Fruit fly (Drosophila melanogaster) whole organism, prepupa: ENCODE data around the gene spz.

Experiments
- Blimp-1 ChIP-seq: fragments of 200-800 bp; sonication (Bioruptor generic); optimal IDR thresholded peaks from 3 replicates; lab custom pipeline; 2017; ENCODE audit warnings: missing biosample characterization, missing genetic modification characterization, mild to moderate bottlenecking, moderate library complexity, missing genetic modification reagents
- CG10669 ChIP-seq: fragments of 200-800 bp; sonication (Bioruptor generic); optimal IDR thresholded peaks from 3 replicates; lab custom pipeline; 2018; ENCODE audit warnings: missing biosample characterization, mild to moderate bottlenecking, missing genetic modification characterization, moderate library complexity
- CG15336 ChIP-seq: fragments of 200-800 bp; sonication (Bioruptor generic); IDR thresholded peaks from 2 replicates; pipeline ENCODE4 v1.3.6; 2022; ENCODE audit warnings: missing biosample characterization, missing genetic modification characterization
- CG3032 ChIP-seq: fragments of 200-800 bp; optimal IDR thresholded peaks from 2 replicates; lab custom pipeline; 2019; ENCODE audit warnings: missing biosample characterization, mild to moderate bottlenecking, missing genetic modification characterization, moderate library complexity
- CG32006 ChIP-seq: fragments of 200-800 bp; sonication (Bioruptor generic); optimal IDR thresholded peaks from 3 replicates; lab custom pipeline; 2017; ENCODE audit warnings: missing biosample characterization, mild to moderate bottlenecking, missing genetic modification characterization
- CG34406 ChIP-seq: fragments of 200-800 bp; sonication (Bioruptor generic); optimal IDR thresholded peaks from 3 replicates; lab custom pipeline; 2016; ENCODE audit warnings: missing biosample characterization, missing genetic modification characterization
- CG3919 ChIP-seq: fragments of 200-800 bp; sonication (Bioruptor generic); optimal IDR thresholded peaks from 3 replicates; lab custom pipeline; 2016; ENCODE audit warnings: missing biosample characterization, missing genetic modification characterization
- CG4318 ChIP-seq: fragments of 200-800 bp; sonication (Bioruptor generic); optimal IDR thresholded peaks from 3 replicates; lab custom pipeline; 2017; ENCODE audit warnings: missing biosample characterization, mild to moderate bottlenecking, missing genetic modification characterization
- CG6163 ChIP-seq: fragments of 200-800 bp; sonication (Bioruptor generic); IDR thresholded peaks from 3 replicates; pipeline ENCODE4 v1.3.6; 2022; ENCODE audit warnings: missing biosample characterization, missing genetic modification characterization
- CG6276 ChIP-seq: fragments of 200-800 bp; sonication (Bioruptor generic); optimal IDR thresholded peaks from 2 replicates; lab custom pipeline; 2017; ENCODE audit warnings: missing biosample characterization, mild to moderate bottlenecking, missing genetic modification characterization
- CG6792 ChIP-seq: fragments of 200-800 bp; sonication (Bioruptor generic); optimal IDR thresholded peaks from 3 replicates; lab custom pipeline; 2016; ENCODE audit warnings: missing biosample characterization, missing genetic modification characterization
- CG6808 ChIP-seq: fragments of 200-800 bp; sonication (Bioruptor generic); optimal IDR thresholded peaks from 3 replicates; lab custom pipeline; 2017; ENCODE audit warnings: missing biosample characterization, missing genetic modification characterization, mild to moderate bottlenecking, moderate library complexity, missing genetic modification reagents
- CG6854 ChIP-seq: fragments of 200-800 bp; sonication (Bioruptor generic); optimal IDR thresholded peaks from 2 replicates; lab custom pipeline; 2017; ENCODE audit warnings: missing biosample characterization, mild to moderate bottlenecking, missing genetic modification characterization
- CG8119 ChIP-seq: fragments of 200-800 bp; sonication (Bioruptor generic); IDR thresholded peaks from 3 replicates; pipeline ENCODE4 v1.3.6; 2022; ENCODE audit warnings: missing biosample characterization, missing genetic modification characterization
- CG8632 ChIP-seq: fragments of 200-800 bp; sonication (Bioruptor generic); optimal IDR thresholded peaks from 3 replicates; lab custom pipeline; 2016; ENCODE audit warnings: missing biosample characterization, missing genetic modification characterization
- Eip75B ChIP-seq: fragments of 200-800 bp; sonication (Bioruptor generic); optimal IDR thresholded peaks from 3 replicates; lab custom pipeline; 2016; ENCODE audit warnings: missing biosample characterization, missing genetic modification characterization
- Eip78C ChIP-seq: fragments of 200-800 bp; sonication (Bioruptor generic); peaks from one replicate; lab custom pipeline; 2016; ENCODE audit warnings: missing biosample characterization, missing genetic modification characterization
- Ets96B ChIP-seq: fragments of 200-800 bp; optimal IDR thresholded peaks from 2 replicates; lab custom pipeline; 2019; ENCODE audit warnings: missing biosample characterization, mild to moderate bottlenecking, missing genetic modification characterization, moderate library complexity
- Gug ChIP-seq: fragments of 200-800 bp; sonication (Bioruptor generic); IDR thresholded peaks from 2 replicates; pipeline ENCODE4 v1.3.6; 2022; ENCODE audit warnings: missing biosample characterization, missing genetic modification characterization
- Hr38 ChIP-seq: sonication (Bioruptor generic); optimal IDR thresholded peaks from 2 replicates; lab custom pipeline; 2016; ENCODE audit warnings: missing biosample characterization, missing genetic modification characterization
- Hr39 ChIP-seq: fragments of 200-800 bp; sonication (Bioruptor generic); optimal IDR thresholded peaks from 2 replicates; lab custom pipeline; 2016; ENCODE audit warnings: missing biosample characterization, missing genetic modification characterization
- Hr4 ChIP-seq: fragments of 200-800 bp; sonication (Bioruptor generic); optimal IDR thresholded peaks from 3 replicates; lab custom pipeline; 2016; ENCODE audit warnings: missing biosample characterization, missing genetic modification characterization
- Met ChIP-seq: fragments of 200-800 bp; sonication (Bioruptor generic); optimal IDR thresholded peaks from 3 replicates; lab custom pipeline; 2016; ENCODE audit warnings: missing biosample characterization, missing genetic modification characterization
- OdsH ChIP-seq: fragments of 200-800 bp; sonication (Bioruptor generic); optimal IDR thresholded peaks from 3 replicates; lab custom pipeline; 2016; ENCODE audit warnings: missing biosample characterization, missing genetic modification characterization
- Smox ChIP-seq: fragments of 200-800 bp; sonication (Bioruptor generic); optimal IDR thresholded peaks from 3 replicates; lab custom pipeline; 2016; ENCODE audit warnings: missing biosample characterization, missing genetic modification characterization
- Sox102F ChIP-seq: fragments of 200-800 bp; sonication (Bioruptor generic); optimal IDR thresholded peaks from 2 replicates; lab custom pipeline; 2016; ENCODE audit warnings: missing biosample characterization, mild to moderate bottlenecking, missing genetic modification characterization
- acj6 ChIP-seq: fragments of 200-800 bp; sonication (Bioruptor generic); optimal IDR thresholded peaks from 3 replicates; lab custom pipeline; 2016; ENCODE audit warnings: missing biosample characterization, missing genetic modification characterization
- cyc ChIP-seq: fragments of 200-800 bp; sonication (Bioruptor generic); optimal IDR thresholded peaks from 3 replicates; lab custom pipeline; 2016; ENCODE audit warnings: missing biosample characterization, missing genetic modification characterization
- dac ChIP-seq: fragments of 200-800 bp; sonication (Bioruptor generic); optimal IDR thresholded peaks from 2 replicates; lab custom pipeline; 2017; ENCODE audit warnings: missing biosample characterization, mild to moderate bottlenecking, missing genetic modification characterization
- dsx ChIP-seq: fragments of 200-800 bp; optimal IDR thresholded peaks from 3 replicates; lab custom pipeline; 2019; ENCODE audit warnings: missing biosample characterization, mild to moderate bottlenecking, missing genetic modification characterization, moderate library complexity; ENCODE audit not compliant: poor library complexity, severe bottlenecking
- eg ChIP-seq: fragments of 200-800 bp; sonication (Bioruptor generic); IDR thresholded peaks from 3 replicates; pipeline ENCODE4 v1.3.6; 2022; ENCODE audit warnings: missing biosample characterization, missing genetic modification characterization
- esn ChIP-seq: fragments of 200-800 bp; sonication (Bioruptor generic); optimal IDR thresholded peaks from 2 replicates; lab custom pipeline; 2016; ENCODE audit warnings: missing biosample characterization, mild to moderate bottlenecking, missing genetic modification characterization, moderate library complexity
- net ChIP-seq: fragments of 200-800 bp; sonication (Bioruptor generic); optimal IDR thresholded peaks from 3 replicates; lab custom pipeline; 2016; ENCODE audit warnings: missing biosample characterization, missing genetic modification characterization
- pdm3 ChIP-seq: fragments of 200-800 bp; sonication (Bioruptor generic); optimal IDR thresholded peaks from 3 replicates; lab custom pipeline; 2016; ENCODE audit warnings: missing biosample characterization, missing genetic modification characterization
- spab ChIP-seq: fragments of 200-800 bp; sonication (Bioruptor generic); optimal IDR thresholded peaks from 2 replicates; lab custom pipeline; 2017; ENCODE audit warnings: missing biosample characterization, mild to moderate bottlenecking, missing genetic modification characterization, missing genetic modification reagents

Gene spz

DNA sequence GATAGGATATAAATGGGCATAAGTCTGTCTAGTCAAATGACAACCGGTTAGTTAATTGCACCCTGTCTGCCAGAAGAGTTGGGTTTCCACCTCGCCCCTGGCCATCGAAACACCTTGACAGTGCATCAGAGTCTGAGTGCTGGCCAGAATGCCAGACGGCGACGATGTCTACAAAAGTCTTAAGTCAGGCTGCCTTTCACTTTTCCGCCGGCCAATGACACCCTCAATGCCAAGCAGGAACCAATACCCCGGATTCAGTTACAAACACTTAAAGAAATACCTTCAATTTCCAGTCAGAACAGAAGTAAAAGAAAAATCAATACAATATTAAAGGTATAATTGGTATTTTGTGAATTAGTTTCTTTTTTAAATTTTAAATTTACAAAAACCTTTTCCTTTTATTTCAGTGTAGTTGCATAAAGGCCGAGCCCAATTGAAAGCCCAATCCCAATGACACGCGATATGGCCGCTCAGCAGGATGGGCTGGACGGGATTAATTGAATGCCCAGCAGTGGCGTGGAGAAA is 14.7 kb upstream of the spz start (continued):
- TF ChIP-seq spab (peak; percentile 45), CG6792 (peak; percentile 16), Ets96B (peak; percentile 64), dsx (peak; percentile 66), dac (GFP tag; lab: Kevin White, UChicago) (no peak), CG8119 (GFP tag; lab: Robert Waterston, UW) (no peak), CG3032 (tag; lab: Kevin White, UChicago) (peak; percentile 51), CG6808 (peak; percentile 63), acj6 (GFP tag; lab: Kevin White, UChicago) (no peak), CG6854 (GFP tag; lab: Kevin White, UChicago) (no peak), CG8632 (GFP tag; lab: Kevin White, UChicago) (no peak), OdsH (no peak)

DNA sequence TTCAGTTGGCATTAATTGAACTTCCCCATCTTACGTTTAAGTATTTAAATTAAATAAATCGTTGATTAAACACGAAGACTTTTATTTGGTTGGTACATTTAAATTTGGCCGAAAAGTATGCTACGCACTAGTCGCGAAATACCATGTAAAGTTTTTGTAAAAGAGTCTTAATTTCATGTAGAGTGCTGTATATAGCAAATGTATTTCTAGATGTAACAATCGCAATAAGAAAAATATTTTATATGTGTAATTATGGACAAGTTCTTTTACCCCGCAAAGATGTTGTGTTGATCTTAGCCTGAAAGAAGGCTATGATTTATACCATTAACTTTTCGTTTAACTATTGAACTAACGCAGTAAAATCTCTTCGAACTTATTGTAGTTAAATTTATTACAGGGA is 12.9 kb upstream of the spz start:
- TF ChIP-seq CG10669 (GFP tag; lab: Kevin White, UChicago) (no peak), Eip78C (GFP tag; lab: Kevin White, UChicago) (peak; percentile 52)

DNA sequence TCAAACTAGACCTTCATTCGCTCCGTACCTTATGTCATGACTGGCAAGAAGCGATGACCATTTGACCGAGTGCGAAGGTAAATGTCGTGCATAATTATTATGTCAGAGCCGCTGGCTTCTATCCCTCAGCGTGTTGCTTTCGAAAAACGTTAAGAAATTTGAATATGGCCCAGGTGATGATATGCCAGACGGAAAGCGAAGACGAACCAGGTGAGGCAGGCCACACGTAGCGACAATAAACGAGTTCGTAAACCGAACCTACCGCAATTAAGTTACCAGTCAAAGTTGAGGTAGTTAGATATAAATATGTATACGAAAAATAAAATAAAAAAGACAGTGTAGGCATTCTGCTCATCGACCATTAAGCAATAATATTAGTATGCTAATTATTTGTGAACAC is 6.7 kb upstream of the spz start:
- TF ChIP-seq Sox102F (GFP tag; lab: Kevin White, UChicago), result no peak
- no peak for TF ChIP-seq Hr39 (GFP tag; lab: Kevin White, UChicago)
- no peak for TF ChIP-seq net
- TF ChIP-seq CG6792, result no peak
- no peak for TF ChIP-seq spab
- no peak for TF ChIP-seq OdsH
- no peak for TF ChIP-seq CG34406 (GFP tag; lab: Kevin White, UChicago)
- TF ChIP-seq CG6276 (GFP tag; lab: Kevin White, UChicago), result no peak
- no peak for TF ChIP-seq CG4318
- TF ChIP-seq Hr38 (GFP tag; lab: Kevin White, UChicago), result no peak
- TF ChIP-seq acj6 (GFP tag; lab: Kevin White, UChicago), result no peak

DNA sequence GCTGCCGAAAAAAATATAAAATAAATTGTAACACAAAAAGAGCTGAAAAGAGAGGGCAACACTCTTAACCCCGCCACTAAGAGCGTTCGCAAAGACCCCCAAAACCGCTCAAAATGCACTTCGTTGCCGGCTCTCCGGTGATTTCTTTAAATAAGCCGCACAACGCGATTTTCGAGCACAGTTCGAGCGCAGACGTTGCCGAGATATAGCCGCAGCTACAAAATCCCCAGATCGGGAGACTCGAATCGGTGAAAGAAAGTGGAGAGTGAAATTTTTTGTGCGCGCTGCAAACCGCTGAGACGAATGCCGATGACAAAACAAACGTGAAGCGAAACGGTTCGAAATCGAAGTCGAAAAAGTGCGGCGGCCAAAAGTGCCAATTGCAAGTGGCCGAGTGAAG is 5.8 kb upstream of the spz start, which contains the start of gene CG14257:
TSS of gene CG14257 (plus strand) at position 177 of the 400 bp plus-strand sequence.
- peak; percentile 29; the same call in 1 of the 3 replicates for TF ChIP-seq eg (GFP tag; lab: Robert Waterston, UW)
- TF ChIP-seq CG6163 (GFP tag; lab: Robert Waterston, UW), result no peak
- TF ChIP-seq CG32006, result no peak
- TF ChIP-seq CG3919 (GFP tag; lab: Kevin White, UChicago), result peak; percentile 4
- TF ChIP-seq spab, result no peak
- TF ChIP-seq Smox (GFP tag; lab: Kevin White, UChicago), result no peak
- no peak for TF ChIP-seq cyc (GFP tag; lab: Kevin White, UChicago)
- TF ChIP-seq Met (GFP tag; lab: Kevin White, UChicago), result peak; percentile 10
- TF ChIP-seq Eip75B, result no peak
- TF ChIP-seq CG10669 (GFP tag; lab: Kevin White, UChicago), result no peak
- TF ChIP-seq dac (GFP tag; lab: Kevin White, UChicago), result no peak
- TF ChIP-seq Blimp-1, result peak; percentile 84
- peak; percentile 34; the same call in 1 of the 2 replicates for TF ChIP-seq CG15336 (GFP tag; lab: Robert Waterston, UW)
- no peak for TF ChIP-seq CG8119 (GFP tag; lab: Robert Waterston, UW)
- peak; percentile 29 for TF ChIP-seq Sox102F (GFP tag; lab: Kevin White, UChicago)
- TF ChIP-seq Hr4 (GFP tag; lab: Kevin White, UChicago), result no peak
- TF ChIP-seq esn (GFP tag; lab: Kevin White, UChicago), result no peak
- TF ChIP-seq Hr39 (GFP tag; lab: Kevin White, UChicago), result no peak
- no peak for TF ChIP-seq pdm3 (GFP tag; lab: Kevin White, UChicago)
- TF ChIP-seq Gug (GFP tag; lab: Robert Waterston, UW), result no peak
- peak; percentile 19 for TF ChIP-seq dsx
